Worm (Caenorhabditis elegans): ENCODE measurements around the gene F31B9.4.

ce11 chrX:15923440-15923839 lies 6.5 kb upstream of the F31B9.4 start, which contains the start of gene F31B9.3:
- TF ChIP-seq nhr-12 (tag; optimal IDR thresholded peaks at IDR 0.05), result no peak
- TF ChIP-seq unc-62 (GFP tag; optimal IDR thresholded peaks at IDR 0.05), result no peak
- TF ChIP-seq ces-1 (GFP tag; optimal IDR thresholded peaks at IDR 0.05), result no peak
- no peak for TF ChIP-seq nhr-237 (tag; optimal IDR thresholded peaks at IDR 0.05)
- no peak for TF ChIP-seq unc-39 (tag; optimal IDR thresholded peaks at IDR 0.05)
- no peak for TF ChIP-seq snpc-4 (tag; optimal IDR thresholded peaks at IDR 0.05)

All from whole organism, mixed stage, embryonic.